Worm (Caenorhabditis elegans) whole organism, L4 larva: ENCODE measurements around the gene F25E5.5.

ENCODE experiments used
- ZK546.5 ChIP-seq, 2 experiments: sonication (generic microtip); optimal IDR thresholded peaks; 2 replicates each; lab custom pipeline; 2017; ENCODE audit warnings: missing biosample characterization in 2 of 2, missing genetic modification characterization in 2 of 2
- ama-1 ChIP-seq: fragments of 150-350 bp; optimal IDR thresholded peaks from 2 replicates; lab custom pipeline; 2014; ENCODE audit warnings: inconsistent platforms, mixed read lengths
- ctbp-1 ChIP-seq: fragments of 200-800 bp; sonication (Bioruptor generic); IDR thresholded peaks from 2 replicates; pipeline ENCODE4 v1.3.6; 2022; ENCODE audit warnings: missing genetic modification reagents, missing genetic modification characterization, missing compliant biosample characterization
- dmd-6 ChIP-seq: fragments of 200-800 bp; sonication (Bioruptor generic); IDR thresholded peaks from 2 replicates; pipeline ENCODE4 v1.3.6; 2022; ENCODE audit warnings: missing genetic modification reagents, missing genetic modification characterization, missing compliant biosample characterization
- fkh-10 ChIP-seq: fragments of 150-350 bp; optimal IDR thresholded peaks from 2 replicates; lab custom pipeline; 2014; ENCODE audit warnings: missing biosample characterization, missing genetic modification reagents, missing genetic modification characterization
- lin-15B ChIP-seq: fragments of 150-350 bp; sonication (generic microtip); optimal IDR thresholded peaks from 3 replicates; lab custom pipeline; 2014; ENCODE audit warnings: missing biosample characterization, missing genetic modification characterization
- lin-38 ChIP-seq: fragments of 200-800 bp; sonication (Bioruptor generic); IDR thresholded peaks from 2 replicates; pipeline ENCODE4 v1.3.6; 2022; ENCODE audit warnings: missing genetic modification reagents, missing genetic modification characterization, missing compliant biosample characterization
- mdl-1 ChIP-seq, 2 experiments: fragments of 150-350 bp in 1 of 2; sonication (generic microtip) in 1 of 2; optimal IDR thresholded peaks; 2 replicates each; lab custom pipeline; 2014 to 2017; ENCODE audit warnings: missing biosample characterization in 2 of 2, missing genetic modification characterization in 2 of 2
- nhr-11 ChIP-seq: fragments of 150-350 bp; optimal IDR thresholded peaks from 2 replicates; lab custom pipeline; 2014; ENCODE audit warnings: missing biosample characterization, missing genetic modification characterization
- nhr-77 ChIP-seq: fragments of 150-350 bp; optimal IDR thresholded peaks from 2 replicates; lab custom pipeline; 2014; ENCODE audit warnings: missing biosample characterization, missing genetic modification characterization
- pha-4 ChIP-seq, 2 experiments: fragments of 150-350 bp in 1 of 2; fragments of 200-800 bp in 1 of 2; sonication (Bioruptor generic) in 1 of 2; IDR thresholded peaks in 1 of 2; optimal IDR thresholded peaks in 1 of 2; 2 replicates each; pipeline versions ENCODE4 v1.3.6 to Lab custom; 2014 to 2022; ENCODE audit warnings: missing genetic modification characterization in 2 of 2, missing genetic modification reagents in 2 of 2, missing biosample characterization in 1 of 2, missing compliant biosample characterization in 1 of 2
- snpc-4 ChIP-seq: fragments of 150-350 bp; optimal IDR thresholded peaks from 2 replicates; lab custom pipeline; 2014; ENCODE audit warnings: missing biosample characterization, missing genetic modification characterization
- unc-62 ChIP-seq, 3 experiments: fragments of 150-350 bp in 1 of 3; sonication (generic microtip); optimal IDR thresholded peaks in 2 of 3; peaks in 1 of 3; 1 replicate in 1 of 3; 2 replicates in 2 of 3; lab custom pipeline; 2014 to 2017; ENCODE audit warnings: missing biosample characterization in 3 of 3, missing genetic modification characterization in 3 of 3, missing genetic modification reagents in 3 of 3, missing genotype in 1 of 3
- zag-1 ChIP-seq: fragments of 150-350 bp; optimal IDR thresholded peaks from 2 replicates; lab custom pipeline; 2014; ENCODE audit warnings: missing biosample characterization, missing genetic modification characterization

ce11 chrV:7403501-7403900, 43.6 kb upstream of the F25E5.5 start:
- TF ChIP-seq unc-62 (GFP tag; optimal IDR thresholded peaks at IDR 0.05 in 1 of 2; lab: Kevin White, UChicago), result peak in 1 of 2 experiments; percentile 92
- no peak for TF ChIP-seq unc-62 (tag; optimal IDR thresholded peaks at IDR 0.05; lab: Kevin White, UChicago)
- TF ChIP-seq lin-38 (GFP tag; lab: Robert Waterston, UW), result no peak
- no peak for TF ChIP-seq pha-4 (GFP tag; IDR thresholded peaks at IDR 0.05; lab: Robert Waterston, UW)
- no peak for TF ChIP-seq pha-4 (tag; optimal IDR thresholded peaks at IDR 0.05; lab: Kevin White, UChicago)
- no peak for TF ChIP-seq snpc-4
- no peak for TF ChIP-seq ctbp-1 (GFP tag; lab: Robert Waterston, UW)
- no peak for TF ChIP-seq mdl-1 (tag; optimal IDR thresholded peaks at IDR 0.05; lab: Kevin White, UChicago)
- no peak for TF ChIP-seq fkh-10 (GFP tag; lab: Kevin White, UChicago)
- no peak for TF ChIP-seq nhr-11 (tag; lab: Kevin White, UChicago)
- TF ChIP-seq dmd-6, result no peak
- no peak for TF ChIP-seq zag-1 (tag; lab: Kevin White, UChicago)
- TF ChIP-seq lin-15B, result no peak
- no peak for TF ChIP-seq nhr-77 (tag; lab: Kevin White, UChicago)
- no peak for TF ChIP-seq ama-1
- no peak for TF ChIP-seq ZK546.5 (tag; optimal IDR thresholded peaks at IDR 0.05; lab: Kevin White, UChicago)
